Worm (Caenorhabditis elegans) whole organism, L4 larva: Measurements from ENCODE around the gene F52E4.5.

Experiments
- D1046.2 ChIP-seq: fragments of 200-800 bp; sonication (Bioruptor generic); IDR thresholded peaks from 2 replicates; pipeline ENCODE4 v1.3.6; 2022; ENCODE audit warnings: missing genetic modification characterization, missing compliant biosample characterization
- Y75B8A.6 ChIP-seq: fragments of 200-800 bp; sonication (Bioruptor generic); IDR thresholded peaks from 2 replicates; pipeline ENCODE4 v1.3.6; 2022; ENCODE audit warnings: missing genetic modification reagents, missing genetic modification characterization, missing compliant biosample characterization
- ceh-32 ChIP-seq: sonication (generic microtip); optimal IDR thresholded peaks from 2 replicates; lab custom pipeline; 2016; ENCODE audit warnings: mild to moderate bottlenecking, missing genetic modification characterization, missing compliant biosample characterization; ENCODE audit not compliant: poor library complexity
- lin-39 ChIP-seq: fragments of 150-350 bp; optimal IDR thresholded peaks from 2 replicates; lab custom pipeline; 2014; ENCODE audit warnings: missing biosample characterization, missing genetic modification reagents, missing genetic modification characterization
- lsy-2 ChIP-seq, 2 experiments: fragments of 150-350 bp in 1 of 2; sonication (generic microtip) in 1 of 2; optimal IDR thresholded peaks; 2 replicates each; lab custom pipeline; 2014 to 2017; ENCODE audit warnings: missing biosample characterization in 2 of 2, missing genetic modification characterization in 2 of 2
- unc-39 ChIP-seq: sonication (generic microtip); optimal IDR thresholded peaks from 2 replicates; lab custom pipeline; 2017; ENCODE audit warnings: missing biosample characterization, missing genetic modification characterization

DNA sequence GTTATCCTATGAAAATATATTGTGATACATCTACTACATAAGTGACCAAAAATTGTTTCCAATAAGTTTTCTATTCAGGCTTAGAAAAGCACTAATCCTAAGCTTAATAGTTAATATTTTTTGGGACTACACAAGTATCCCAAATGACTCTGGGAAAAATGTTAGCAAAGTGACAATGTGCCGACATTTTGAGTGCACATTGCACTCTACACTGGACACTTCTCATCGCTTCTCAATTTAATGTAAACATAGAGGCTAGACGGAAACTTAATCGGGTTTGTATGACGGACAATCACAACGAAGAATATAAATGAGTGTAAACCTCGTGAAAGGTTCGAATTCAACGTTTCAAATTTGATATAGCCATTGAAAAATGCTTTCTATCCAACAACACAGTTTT is 24.5 kb upstream of the F52E4.5 start:
- TF ChIP-seq D1046.2 (0 out of 2 replicates have a peak, but pooled peaks have one; percentile 63), lsy-2 (tag; optimal IDR thresholded peaks at IDR 0.05; lab: Kevin White, UChicago) (peak in 1 of 2 experiments; percentile 66), lin-39 (tag; lab: Kevin White, UChicago) (no peak), unc-39 (tag; lab: Kevin White, UChicago) (no peak), Y75B8A.6 (GFP tag; lab: Robert Waterston, UW) (no peak), ceh-32 (tag; lab: Kevin White, UChicago) (no peak)
